Fruit fly (Drosophila melanogaster) Kc167 (cell line): ENCODE data around the gene CG15147.

Source experiments
- Myc ChIP-seq: fragments of >200 bp; optimal IDR thresholded peaks from 2 replicates; lab custom pipeline; 2017; ENCODE audit warnings: missing external identifiers
- Sin3A ChIP-seq: fragments of >200 bp; optimal IDR thresholded peaks from 2 replicates; lab custom pipeline; 2018; ENCODE audit warnings: missing external identifiers
- h ChIP-seq: fragments of >200 bp; optimal IDR thresholded peaks from 3 replicates; lab custom pipeline; 2018; ENCODE audit warnings: missing external identifiers
- insv ChIP-seq: fragments of >200 bp; optimal IDR thresholded peaks from 3 replicates; lab custom pipeline; 2018; ENCODE audit warnings: missing external identifiers
- psq ChIP-seq: fragments of >200 bp; optimal IDR thresholded peaks from 2 replicates; lab custom pipeline; 2017; ENCODE audit warnings: missing external identifiers
- ttk ChIP-seq: sonication (Bioruptor generic); optimal IDR thresholded peaks from 2 replicates; lab custom pipeline; 2017; ENCODE audit warnings: missing external identifiers

CG15147 gene

DNA sequence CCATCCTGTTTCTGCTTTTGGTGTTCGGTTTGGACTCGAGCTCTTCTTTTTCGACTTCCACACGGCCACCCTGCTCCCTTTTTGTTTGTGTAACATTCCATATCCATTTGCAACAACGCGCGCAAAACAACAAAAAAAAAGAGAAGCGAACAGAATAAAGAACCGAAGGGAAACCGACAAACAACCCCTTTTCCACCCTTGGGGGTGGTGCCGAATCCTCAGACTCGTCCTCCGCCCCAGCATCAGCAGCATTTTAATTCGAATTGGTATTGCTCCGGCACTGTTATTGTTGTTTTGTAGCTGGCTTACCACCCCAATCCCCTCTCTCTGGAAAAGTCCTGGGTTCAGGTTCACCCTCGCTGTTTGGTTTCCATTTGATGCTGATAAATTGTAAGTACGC lies 41.2 kb downstream of the CG15147 start:
- TF ChIP-seq h (lab: Kevin White, UChicago) (no peak), Sin3A (no peak), insv (lab: Kevin White, UChicago) (no peak), ttk (no peak), Myc (lab: Kevin White, UChicago) (no peak), psq (lab: Kevin White, UChicago) (no peak)

DNA sequence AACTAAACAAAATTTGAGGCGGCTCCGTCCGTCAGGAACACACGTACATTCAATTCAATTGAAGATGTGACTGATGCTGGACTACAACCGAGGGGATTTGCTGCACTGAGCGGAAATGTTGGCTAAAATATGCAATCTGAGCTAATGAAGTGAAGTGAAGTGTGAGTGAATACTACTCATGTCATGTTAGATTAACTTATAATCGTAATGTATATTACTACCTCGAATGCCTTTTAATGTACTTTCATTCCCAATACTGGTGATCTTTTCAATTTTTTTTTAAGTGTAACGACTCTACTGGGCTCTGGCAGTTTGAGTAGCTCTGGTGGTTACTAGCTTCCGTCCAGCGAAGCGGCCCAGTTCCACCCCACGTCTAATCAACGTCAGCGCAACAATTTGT lies 43.2 kb downstream of the CG15147 start:
- TF ChIP-seq Sin3A (no peak), h (lab: Kevin White, UChicago) (no peak), ttk (no peak), Myc (lab: Kevin White, UChicago) (no peak), insv (lab: Kevin White, UChicago) (no peak), psq (lab: Kevin White, UChicago) (no peak)
